Fruit fly (Drosophila melanogaster) whole organism, embryonic: Measurements from ENCODE around the gene CG11700.

Source experiments
- Bgb ChIP-seq: fragments of 200-800 bp; sonication (Bioruptor generic); IDR thresholded peaks from 2 replicates; pipeline ENCODE4 v1.3.6; 2022; ENCODE audit warnings: missing biosample characterization, missing genetic modification characterization; ENCODE audit not compliant: partially characterized antibody
- CG1024 ChIP-seq: fragments of 200-800 bp; sonication (Bioruptor generic); IDR thresholded peaks from 2 replicates; pipeline ENCODE4 v1.3.6; 2022; ENCODE audit warnings: missing biosample characterization, missing genetic modification characterization
- CG10267 ChIP-seq: fragments of 200-800 bp; sonication (Bioruptor generic); optimal IDR thresholded peaks from 2 replicates; lab custom pipeline; 2018; ENCODE audit warnings: missing biosample characterization, mild to moderate bottlenecking, missing genetic modification characterization, moderate library complexity
- CG10274 ChIP-seq: fragments of 200-800 bp; sonication (Bioruptor generic); optimal IDR thresholded peaks from 3 replicates; lab custom pipeline; 2017; ENCODE audit warnings: missing biosample characterization, mild to moderate bottlenecking, missing genetic modification characterization
- CG12659 ChIP-seq: fragments of 200-800 bp; sonication (Bioruptor generic); optimal IDR thresholded peaks from 3 replicates; lab custom pipeline; 2017; ENCODE audit warnings: mild to moderate bottlenecking, missing biosample characterization, missing genetic modification reagents, missing genetic modification characterization
- CG14710 ChIP-seq: fragments of 200-800 bp; sonication (Bioruptor generic); optimal IDR thresholded peaks from 3 replicates; lab custom pipeline; 2019; ENCODE audit warnings: missing biosample characterization, mild to moderate bottlenecking, missing genetic modification characterization, moderate library complexity
- CG15269 ChIP-seq: fragments of 200-800 bp; sonication (Bioruptor generic); optimal IDR thresholded peaks from 2 replicates; lab custom pipeline; 2018; ENCODE audit warnings: missing biosample characterization, mild to moderate bottlenecking, missing genetic modification characterization, moderate library complexity
- CG15601 ChIP-seq: fragments of 200-800 bp; sonication (Bioruptor generic); optimal IDR thresholded peaks from 3 replicates; lab custom pipeline; 2019; ENCODE audit warnings: missing biosample characterization, mild to moderate bottlenecking, missing genetic modification characterization, moderate library complexity
- CG16779 ChIP-seq: fragments of 200-800 bp; sonication (Bioruptor generic); IDR thresholded peaks from 2 replicates; pipeline ENCODE4 v1.3.6; 2022; ENCODE audit warnings: missing biosample characterization, missing genetic modification characterization
- CG17361 ChIP-seq: fragments of 200-800 bp; sonication (Bioruptor generic); IDR thresholded peaks from 3 replicates; pipeline ENCODE4 v1.3.6; 2022; ENCODE audit warnings: missing biosample characterization, missing genetic modification characterization
- CG18011 ChIP-seq: fragments of 200-800 bp; sonication (Bioruptor generic); optimal IDR thresholded peaks from 2 replicates; lab custom pipeline; 2017; ENCODE audit warnings: missing biosample characterization, missing genetic modification characterization, mild to moderate bottlenecking, moderate library complexity, missing genotype
- CG2129 ChIP-seq: fragments of 200-800 bp; sonication (Bioruptor generic); IDR thresholded peaks from 2 replicates; pipeline ENCODE4 v1.3.6; 2022; ENCODE audit warnings: missing biosample characterization, missing genetic modification characterization; ENCODE audit not compliant: partially characterized antibody
- CG3281 ChIP-seq: fragments of 200-800 bp; sonication (Bioruptor generic); optimal IDR thresholded peaks from 3 replicates; lab custom pipeline; 2017; ENCODE audit warnings: missing biosample characterization, mild to moderate bottlenecking, missing genetic modification characterization
- CG3726 ChIP-seq: fragments of 200-800 bp; sonication (Bioruptor generic); IDR thresholded peaks from 3 replicates; pipeline ENCODE4, ENCODE4 v1.3.6; 2022; ENCODE audit warnings: missing biosample characterization, missing genetic modification characterization
- CG42726 ChIP-seq: fragments of 200-800 bp; sonication (Bioruptor generic); IDR thresholded peaks from 2 replicates; pipeline ENCODE4 v1.3.6; 2022; ENCODE audit warnings: missing biosample characterization, missing genetic modification characterization; ENCODE audit not compliant: partially characterized antibody
- CG4617 ChIP-seq: fragments of 200-800 bp; sonication (Bioruptor generic); optimal IDR thresholded peaks from 3 replicates; lab custom pipeline; 2016; ENCODE audit warnings: missing biosample characterization, missing genetic modification characterization, borderline replicate concordance
- CG4707 ChIP-seq: fragments of 200-800 bp; sonication (Bioruptor generic); optimal IDR thresholded peaks from 2 replicates; lab custom pipeline; 2018; ENCODE audit warnings: missing biosample characterization, mild to moderate bottlenecking, missing genetic modification characterization, moderate library complexity
- CG6765 ChIP-seq: fragments of 200-800 bp; sonication (Bioruptor generic); optimal IDR thresholded peaks from 3 replicates; lab custom pipeline; 2017; ENCODE audit warnings: missing biosample characterization, mild to moderate bottlenecking, missing genetic modification characterization
- Deaf1 ChIP-seq: fragments of 200-800 bp; optimal IDR thresholded peaks from 3 replicates; lab custom pipeline; 2019; ENCODE audit warnings: missing biosample characterization, mild to moderate bottlenecking, missing genetic modification characterization, moderate library complexity
- Dek ChIP-seq: fragments of 200-800 bp; sonication (Bioruptor generic); optimal IDR thresholded peaks from 3 replicates; lab custom pipeline; 2019; ENCODE audit warnings: missing biosample characterization, mild to moderate bottlenecking, missing genetic modification characterization, moderate library complexity
- Dll ChIP-seq: fragments of 200-800 bp; sonication (Bioruptor generic); IDR thresholded peaks from 4 replicates; pipeline ENCODE4 v1.3.6; 2022; ENCODE audit warnings: missing biosample characterization, missing genetic modification characterization; ENCODE audit not compliant: partially characterized antibody
- Dp ChIP-seq: fragments of 200-800 bp; sonication (Bioruptor generic); optimal IDR thresholded peaks from 2 replicates; lab custom pipeline; 2018; ENCODE audit warnings: missing biosample characterization, mild to moderate bottlenecking, missing genetic modification characterization, moderate library complexity
- Dref ChIP-seq: fragments of 200-800 bp; sonication (Bioruptor generic); IDR thresholded peaks from 2 replicates; pipeline ENCODE4 v1.3.6; 2022; ENCODE audit warnings: missing biosample characterization, missing genetic modification characterization
- E2f2 ChIP-seq: fragments of 200-800 bp; sonication (Bioruptor generic); IDR thresholded peaks from 2 replicates; pipeline ENCODE4 v1.3.6; 2022; ENCODE audit warnings: missing biosample characterization, missing genetic modification characterization
- Ets97D ChIP-seq: fragments of 200-800 bp; sonication (Bioruptor generic); optimal IDR thresholded peaks from 3 replicates; lab custom pipeline; 2016; ENCODE audit warnings: missing biosample characterization, missing genetic modification characterization
- HmgZ ChIP-seq: fragments of 200-800 bp; sonication (Bioruptor generic); optimal IDR thresholded peaks from 2 replicates; lab custom pipeline; 2018; ENCODE audit warnings: missing biosample characterization, mild to moderate bottlenecking, missing genetic modification characterization
- Lhr ChIP-seq: fragments of 200-800 bp; sonication (Bioruptor generic); optimal IDR thresholded peaks from 3 replicates; lab custom pipeline; 2017; ENCODE audit warnings: mild to moderate bottlenecking, missing biosample characterization, missing genetic modification reagents, missing genetic modification characterization
- MBD-R2 ChIP-seq: fragments of 200-800 bp; sonication (Bioruptor generic); IDR thresholded peaks from 2 replicates; pipeline ENCODE4 v1.3.6; 2022; ENCODE audit warnings: missing biosample characterization, missing genetic modification characterization
- Med ChIP-seq: fragments of 200-800 bp; sonication (Bioruptor generic); peaks from one replicate; lab custom pipeline; 2016; ENCODE audit warnings: missing biosample characterization, missing genetic modification characterization, mild to moderate bottlenecking, inconsistent platforms, moderate library complexity
- Myb ChIP-seq: fragments of 200-800 bp; sonication (Bioruptor generic); optimal IDR thresholded peaks from 2 replicates; lab custom pipeline; 2016; ENCODE audit warnings: missing biosample characterization, missing genetic modification characterization
- Neu2 ChIP-seq: fragments of 200-800 bp; sonication (Bioruptor generic); optimal IDR thresholded peaks from 3 replicates; lab custom pipeline; 2016; ENCODE audit warnings: missing biosample characterization, missing genetic modification characterization, borderline replicate concordance
- Nf-YC ChIP-seq: fragments of 200-800 bp; optimal IDR thresholded peaks from 3 replicates; lab custom pipeline; 2019; ENCODE audit warnings: missing biosample characterization, mild to moderate bottlenecking, missing genetic modification characterization, moderate library complexity
- Sry-δ ChIP-seq: fragments of 200-800 bp; sonication (Bioruptor generic); optimal IDR thresholded peaks from 2 replicates; lab custom pipeline; 2016; ENCODE audit warnings: missing biosample characterization, missing genetic modification characterization
- Vsx1 ChIP-seq: fragments of 200-800 bp; sonication (Bioruptor generic); optimal IDR thresholded peaks from 2 replicates; lab custom pipeline; 2017; ENCODE audit warnings: missing biosample characterization, mild to moderate bottlenecking, missing genetic modification characterization, missing genetic modification reagents
- YL-1 ChIP-seq: fragments of 200-800 bp; sonication (Bioruptor generic); optimal IDR thresholded peaks from 3 replicates; lab custom pipeline; 2017; ENCODE audit warnings: missing biosample characterization, mild to moderate bottlenecking, missing genetic modification characterization
- ato ChIP-seq: fragments of 200-800 bp; sonication (Bioruptor generic); IDR thresholded peaks from 2 replicates; pipeline ENCODE4 v1.3.6; 2022; ENCODE audit warnings: missing biosample characterization, missing genetic modification characterization; ENCODE audit not compliant: partially characterized antibody
- bbx ChIP-seq: fragments of 200-800 bp; sonication (Bioruptor generic); IDR thresholded peaks from 2 replicates; pipeline ENCODE4 v1.3.6; 2022; ENCODE audit warnings: missing biosample characterization, missing genetic modification characterization; ENCODE audit not compliant: partially characterized antibody
- caup ChIP-seq: fragments of 200-800 bp; sonication (Bioruptor generic); optimal IDR thresholded peaks from 3 replicates; lab custom pipeline; 2017; ENCODE audit warnings: missing biosample characterization, mild to moderate bottlenecking, missing genetic modification characterization, moderate library complexity; ENCODE audit not compliant: severe bottlenecking
- crol ChIP-seq: fragments of 200-800 bp; sonication (Bioruptor generic); IDR thresholded peaks from 2 replicates; pipeline ENCODE4 v1.3.6; 2022; ENCODE audit warnings: missing biosample characterization, missing genetic modification characterization
- crp ChIP-seq, 2 experiments: fragments of 200-800 bp; sonication (Bioruptor generic); optimal IDR thresholded peaks; 2 replicates in 1 of 2; 3 replicates in 1 of 2; lab custom pipeline; 2017; ENCODE audit warnings: missing biosample characterization in 2 of 2, missing genetic modification characterization in 2 of 2, mild to moderate bottlenecking in 1 of 2, moderate library complexity in 1 of 2
- knrl ChIP-seq: fragments of 200-800 bp; sonication (Bioruptor generic); IDR thresholded peaks from 3 replicates; pipeline ENCODE4 v1.3.6; 2022; ENCODE audit warnings: missing biosample characterization, missing genetic modification characterization; ENCODE audit not compliant: partially characterized antibody
- pzg ChIP-seq: fragments of 200-800 bp; sonication (Bioruptor generic); optimal IDR thresholded peaks from 3 replicates; lab custom pipeline; 2018; ENCODE audit warnings: missing biosample characterization, mild to moderate bottlenecking, missing genetic modification characterization, moderate library complexity
- sens-2 ChIP-seq: fragments of 200-800 bp; sonication (Bioruptor generic); IDR thresholded peaks from 2 replicates; pipeline ENCODE4 v1.3.6; 2022; ENCODE audit warnings: missing biosample characterization, missing genetic modification characterization
- sna ChIP-seq: fragments of 200-800 bp; sonication (Bioruptor generic); IDR thresholded peaks from 2 replicates; pipeline ENCODE4 v1.3.6; 2022; ENCODE audit warnings: missing biosample characterization, missing genetic modification characterization; ENCODE audit not compliant: partially characterized antibody
- sug ChIP-seq: fragments of 200-800 bp; optimal IDR thresholded peaks from 2 replicates; lab custom pipeline; 2019; ENCODE audit warnings: missing biosample characterization, mild to moderate bottlenecking, missing genetic modification characterization, moderate library complexity
- tio ChIP-seq: fragments of 200-800 bp; sonication (Bioruptor generic); optimal IDR thresholded peaks from 2 replicates; lab custom pipeline; 2017; ENCODE audit warnings: missing biosample characterization, missing genetic modification characterization, inconsistent platforms
- trem ChIP-seq: fragments of 200-800 bp; optimal IDR thresholded peaks from 3 replicates; lab custom pipeline; 2019; ENCODE audit warnings: missing biosample characterization, mild to moderate bottlenecking, missing genetic modification characterization, moderate library complexity
- zen ChIP-seq: fragments of 200-800 bp; sonication (Bioruptor generic); optimal IDR thresholded peaks from 3 replicates; lab custom pipeline; 2018; ENCODE audit warnings: missing biosample characterization, mild to moderate bottlenecking, missing genetic modification characterization, moderate library complexity
- zf30C ChIP-seq: fragments of 200-800 bp; sonication (Bioruptor generic); optimal IDR thresholded peaks from 3 replicates; lab custom pipeline; 2018; ENCODE audit warnings: missing biosample characterization, mild to moderate bottlenecking, missing genetic modification characterization

The CG11700 gene

DNA sequence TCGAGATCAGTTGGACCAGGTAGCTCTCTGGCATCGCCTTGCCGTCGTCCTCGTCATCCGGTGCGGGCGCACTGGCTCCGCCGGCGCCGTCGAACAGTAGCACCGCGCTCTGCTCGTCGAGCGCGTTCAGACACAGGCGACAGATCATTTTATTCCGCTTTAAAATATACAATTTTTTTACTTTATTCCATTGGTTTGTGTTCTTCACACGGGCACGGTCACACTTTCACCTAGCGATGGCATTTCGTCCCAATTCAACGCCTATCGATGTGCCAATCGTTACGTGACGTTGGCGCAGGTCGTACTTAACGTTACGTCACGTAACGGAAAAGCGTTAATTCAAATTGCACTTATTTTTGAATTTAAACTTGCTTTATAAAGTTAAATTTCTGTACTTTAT, 17.7 kb upstream of the CG11700 start, which contains the start of gene CG12219 (continued):
- TF ChIP-seq CG16779 (GFP tag; lab: Robert Waterston, UW), result no peak
- peak; percentile 81 for TF ChIP-seq MBD-R2
- no peak for TF ChIP-seq tio
- TF ChIP-seq CG42726 (GFP tag; lab: Robert Waterston, UW), result 0 out of 2 replicates have a peak, but pooled peaks have one; percentile 8
- TF ChIP-seq CG15601 (tag; lab: Kevin White, UChicago), result no peak
- no peak for TF ChIP-seq CG1024
- peak; percentile 64 for TF ChIP-seq Med (GFP tag; lab: Kevin White, UChicago)
- no peak for TF ChIP-seq CG15269 (tag; lab: Kevin White, UChicago)
- TF ChIP-seq Sry-δ (GFP tag; lab: Kevin White, UChicago), result peak; percentile 86
- TF ChIP-seq Lhr (GFP tag; lab: Kevin White, UChicago), result peak; percentile 5
- peak; percentile 20 for TF ChIP-seq HmgZ (tag; lab: Kevin White, UChicago)
- TF ChIP-seq CG10267 (tag; lab: Kevin White, UChicago), result peak; percentile 13
- peak; percentile 49 for TF ChIP-seq trem (tag; lab: Kevin White, UChicago)
- peak; percentile 30 for TF ChIP-seq Nf-YC (tag; lab: Kevin White, UChicago)
- no peak for TF ChIP-seq Dek (tag; lab: Kevin White, UChicago)
- TF ChIP-seq Dll (GFP tag; lab: Robert Waterston, UW), result peak; percentile 75
- TF ChIP-seq knrl (GFP tag; lab: Robert Waterston, UW), result peak; percentile 36; the same call in 1 of the 3 replicates
- no peak for TF ChIP-seq CG3281 (GFP tag; lab: Kevin White, UChicago)
- peak; percentile 72 for TF ChIP-seq pzg (GFP tag; lab: Kevin White, UChicago)
- TF ChIP-seq CG10274 (GFP tag; lab: Kevin White, UChicago), result no peak
- TF ChIP-seq Deaf1, result no peak
- TF ChIP-seq YL-1 (GFP tag; lab: Kevin White, UChicago), result peak; percentile 59
- TF ChIP-seq Neu2 (GFP tag; lab: Kevin White, UChicago), result no peak
- no peak for TF ChIP-seq CG6765 (GFP tag; lab: Kevin White, UChicago)
- peak; percentile 68 for TF ChIP-seq Dref
- TF ChIP-seq CG14710 (tag; lab: Kevin White, UChicago), result peak; percentile 53
- TF ChIP-seq CG12659 (GFP tag; lab: Kevin White, UChicago), result peak; percentile 20
- TF ChIP-seq caup (GFP tag; lab: Kevin White, UChicago), result no peak
- TF ChIP-seq ato (GFP tag; lab: Robert Waterston, UW), result peak; percentile 10; the same call in 1 of the 2 replicates
- peak; percentile 27; the same call in 1 of the 2 replicates for TF ChIP-seq CG2129 (GFP tag; lab: Robert Waterston, UW)
- peak; percentile 48 for TF ChIP-seq sna (GFP tag; lab: Robert Waterston, UW)
- TF ChIP-seq sens-2, result no peak
- TF ChIP-seq Myb, result peak; percentile 91
- peak; percentile 63 for TF ChIP-seq E2f2 (GFP tag; lab: Robert Waterston, UW)
- no peak for TF ChIP-seq CG17361 (GFP tag; lab: Robert Waterston, UW)
- no peak for TF ChIP-seq crol (GFP tag; lab: Robert Waterston, UW)
- TF ChIP-seq crp (GFP tag; optimal IDR thresholded peaks at IDR 0.05; lab: Kevin White, UChicago), result no peak
- TF ChIP-seq CG4707 (GFP tag; lab: Kevin White, UChicago), result no peak
- peak; percentile 60 for TF ChIP-seq Bgb (GFP tag; lab: Robert Waterston, UW)
- TF ChIP-seq zf30C (GFP tag; lab: Kevin White, UChicago), result no peak
- TF ChIP-seq CG3726 (GFP tag; lab: Robert Waterston, UW), result no peak
- peak; percentile 37 for TF ChIP-seq Ets97D
- TF ChIP-seq CG4617, result peak; percentile 84
- TF ChIP-seq Dp (GFP tag; lab: Kevin White, UChicago), result peak; percentile 60
- TF ChIP-seq sug (tag; lab: Kevin White, UChicago), result no peak
- no peak for TF ChIP-seq Vsx1 (GFP tag; lab: Kevin White, UChicago)
- no peak for TF ChIP-seq CG18011 (GFP tag; lab: Kevin White, UChicago)
- TF ChIP-seq zen (tag; lab: Kevin White, UChicago), result no peak
- TF ChIP-seq bbx (GFP tag; lab: Robert Waterston, UW), result peak; percentile 50
